Fruit fly (Drosophila melanogaster): ENCODE measurements around the gene Cngl.

- TF ChIP-seq CTCF (optimal IDR thresholded peaks at IDR 0.05), result no peak
- no peak for TF ChIP-seq CG8478 (optimal IDR thresholded peaks at IDR 0.05)
Observed at dm6 chrX:15471904-15472303, 30.9 kb upstream of the Cngl start, which contains the start of the genes Grip128 and Alg14.

Measured in S2 (cell line).